Fruit fly (Drosophila melanogaster) whole organism, embryonic: ENCODE data around the gene Mco4.

Source experiments
- Atf-2 ChIP-seq: fragments of 200-800 bp; sonication (Bioruptor generic); optimal IDR thresholded peaks from 2 replicates; lab custom pipeline; 2016; ENCODE audit warnings: missing biosample characterization, missing genetic modification characterization
- Blimp-1 ChIP-seq: fragments of 200-800 bp; sonication (Bioruptor generic); optimal IDR thresholded peaks from 3 replicates; lab custom pipeline; 2018; ENCODE audit warnings: missing biosample characterization, missing genetic modification characterization, mild to moderate bottlenecking, moderate library complexity, missing genetic modification reagents
- CG10543 ChIP-seq: fragments of 200-800 bp; sonication (Bioruptor generic); optimal IDR thresholded peaks from 3 replicates; lab custom pipeline; 2017; ENCODE audit warnings: missing biosample characterization, mild to moderate bottlenecking, missing genetic modification characterization, moderate library complexity
- CG11695 ChIP-seq: fragments of 200-800 bp; sonication (Bioruptor generic); IDR thresholded peaks from 3 replicates; pipeline ENCODE4 v1.3.6; 2022; ENCODE audit warnings: missing biosample characterization, missing genetic modification characterization
- CG12744 ChIP-seq: fragments of 200-800 bp; sonication (Bioruptor generic); optimal IDR thresholded peaks from 2 replicates; lab custom pipeline; 2016; ENCODE audit warnings: missing biosample characterization, missing genetic modification characterization
- CG12769 ChIP-seq: fragments of 200-800 bp; sonication (Bioruptor generic); optimal IDR thresholded peaks from 2 replicates; lab custom pipeline; 2019; ENCODE audit warnings: missing biosample characterization, mild to moderate bottlenecking, missing genetic modification characterization, moderate library complexity
- CG14860 ChIP-seq: fragments of 200-800 bp; sonication (Bioruptor generic); IDR thresholded peaks from 3 replicates; pipeline ENCODE4 v1.3.6; 2022; ENCODE audit warnings: missing biosample characterization, missing genetic modification characterization; ENCODE audit not compliant: partially characterized antibody
- CG15479 ChIP-seq: fragments of 200-800 bp; sonication (Bioruptor generic); optimal IDR thresholded peaks from 3 replicates; lab custom pipeline; 2019; ENCODE audit warnings: missing biosample characterization, mild to moderate bottlenecking, missing genetic modification characterization, moderate library complexity
- CG16779 ChIP-seq: fragments of 200-800 bp; sonication (Bioruptor generic); IDR thresholded peaks from 2 replicates; pipeline ENCODE4 v1.3.6; 2022; ENCODE audit warnings: missing biosample characterization, missing genetic modification characterization
- CG16813 ChIP-seq: fragments of 200-800 bp; sonication (Bioruptor generic); IDR thresholded peaks from 3 replicates; pipeline ENCODE4 v1.3.6; 2022; ENCODE audit warnings: missing biosample characterization, missing genetic modification characterization; ENCODE audit not compliant: partially characterized antibody
- CG16863 ChIP-seq: fragments of 200-800 bp; sonication (Bioruptor generic); optimal IDR thresholded peaks from 3 replicates; lab custom pipeline; 2016; ENCODE audit warnings: missing biosample characterization, missing genetic modification characterization
- CG17359 ChIP-seq: fragments of 200-800 bp; sonication (Bioruptor generic); optimal IDR thresholded peaks from 3 replicates; lab custom pipeline; 2018; ENCODE audit warnings: missing biosample characterization, mild to moderate bottlenecking, missing genetic modification characterization, moderate library complexity
- CG17802 ChIP-seq: fragments of 200-800 bp; sonication (Bioruptor generic); optimal IDR thresholded peaks from 2 replicates; lab custom pipeline; 2018; ENCODE audit warnings: missing biosample characterization, mild to moderate bottlenecking, missing genetic modification characterization, moderate library complexity
- CG2199 ChIP-seq: fragments of 200-800 bp; sonication (Bioruptor generic); IDR thresholded peaks from 3 replicates; pipeline ENCODE4 v1.3.6; 2022; ENCODE audit warnings: missing biosample characterization, missing genetic modification characterization
- CG3407 ChIP-seq: fragments of 200-800 bp; sonication (Bioruptor generic); optimal IDR thresholded peaks from 2 replicates; lab custom pipeline; 2018; ENCODE audit warnings: missing biosample characterization, mild to moderate bottlenecking, missing genetic modification characterization
- CG34376 ChIP-seq: fragments of 200-800 bp; sonication (Bioruptor generic); optimal IDR thresholded peaks from 2 replicates; lab custom pipeline; 2018; ENCODE audit warnings: missing biosample characterization, mild to moderate bottlenecking, missing genetic modification characterization
- CG3995 ChIP-seq: fragments of 200-800 bp; sonication (Bioruptor generic); optimal IDR thresholded peaks from 3 replicates; lab custom pipeline; 2016; ENCODE audit warnings: missing biosample characterization, missing genetic modification characterization
- CG4282 ChIP-seq: fragments of 200-800 bp; sonication (Bioruptor generic); optimal IDR thresholded peaks from 2 replicates; lab custom pipeline; 2016; ENCODE audit warnings: missing biosample characterization, missing genetic modification characterization
- CG4328 ChIP-seq: fragments of 200-800 bp; sonication (Bioruptor generic); optimal IDR thresholded peaks from 3 replicates; lab custom pipeline; 2017; ENCODE audit warnings: missing biosample characterization, missing genetic modification reagents, missing genetic modification characterization
- CG4360 ChIP-seq: fragments of 200-800 bp; sonication (Bioruptor generic); IDR thresholded peaks from 2 replicates; pipeline ENCODE4 v1.3.6; 2022; ENCODE audit warnings: missing biosample characterization, missing genetic modification characterization
- CG4707 ChIP-seq: fragments of 200-800 bp; sonication (Bioruptor generic); optimal IDR thresholded peaks from 2 replicates; lab custom pipeline; 2018; ENCODE audit warnings: missing biosample characterization, mild to moderate bottlenecking, missing genetic modification characterization, moderate library complexity
- CG5245 ChIP-seq: fragments of 200-800 bp; sonication (Bioruptor generic); optimal IDR thresholded peaks from 3 replicates; lab custom pipeline; 2016; ENCODE audit warnings: missing biosample characterization, missing genetic modification characterization
- CG6813 ChIP-seq: fragments of 200-800 bp; sonication (Bioruptor generic); optimal IDR thresholded peaks from 2 replicates; lab custom pipeline; 2017; ENCODE audit warnings: missing biosample characterization, missing genetic modification characterization, mild to moderate bottlenecking, moderate library complexity, missing genetic modification reagents
- CG8765 ChIP-seq: fragments of 200-800 bp; sonication (Bioruptor generic); IDR thresholded peaks from 2 replicates; pipeline ENCODE4 v1.3.6; 2022; ENCODE audit warnings: missing biosample characterization, missing genetic modification characterization
- CG9437 ChIP-seq: fragments of 200-800 bp; sonication (Bioruptor generic); optimal IDR thresholded peaks from 2 replicates; lab custom pipeline; 2018; ENCODE audit warnings: missing biosample characterization, mild to moderate bottlenecking, missing genetic modification characterization
- Dek ChIP-seq: fragments of 200-800 bp; sonication (Bioruptor generic); optimal IDR thresholded peaks from 3 replicates; lab custom pipeline; 2019; ENCODE audit warnings: missing biosample characterization, mild to moderate bottlenecking, missing genetic modification characterization, moderate library complexity
- Dfd ChIP-seq, 2 experiments: fragments of >200 bp; optimal IDR thresholded peaks; 2 replicates each; lab custom pipeline; 2017; ENCODE audit warnings: missing biosample characterization in 2 of 2, missing genetic modification characterization in 2 of 2
- Doc3 ChIP-seq: fragments of 200-800 bp; sonication (Bioruptor generic); IDR thresholded peaks from 3 replicates; pipeline ENCODE4 v1.3.6; 2022; ENCODE audit warnings: missing biosample characterization, missing genetic modification characterization; ENCODE audit not compliant: partially characterized antibody
- Ets65A ChIP-seq: fragments of 200-800 bp; sonication (Bioruptor generic); peaks from one replicate; lab custom pipeline; 2016; ENCODE audit warnings: missing biosample characterization, missing genetic modification characterization
- GATAe ChIP-seq: fragments of 200-800 bp; sonication (Bioruptor generic); conservative IDR thresholded peaks from 2 replicates; pipeline ENCODE4 v1.3.6; 2022; ENCODE audit warnings: missing biosample characterization, missing genetic modification characterization
- HmgZ ChIP-seq: fragments of 200-800 bp; sonication (Bioruptor generic); optimal IDR thresholded peaks from 2 replicates; lab custom pipeline; 2018; ENCODE audit warnings: missing biosample characterization, mild to moderate bottlenecking, missing genetic modification characterization
- PHDP ChIP-seq: fragments of 200-800 bp; sonication (Bioruptor generic); optimal IDR thresholded peaks from 3 replicates; lab custom pipeline; 2018; ENCODE audit warnings: missing biosample characterization, mild to moderate bottlenecking, missing genetic modification characterization, moderate library complexity
- Ravus ChIP-seq: fragments of 200-800 bp; sonication (Bioruptor generic); IDR thresholded peaks from 2 replicates; pipeline ENCODE4 v1.3.6; 2022; ENCODE audit warnings: missing biosample characterization, missing genetic modification characterization
- Ssrp ChIP-seq: fragments of 200-800 bp; sonication (Bioruptor generic); optimal IDR thresholded peaks from 2 replicates; lab custom pipeline; 2018; ENCODE audit warnings: missing biosample characterization, mild to moderate bottlenecking, missing genetic modification characterization, moderate library complexity
- Taf1 ChIP-seq: fragments of 200-800 bp; sonication (Bioruptor generic); IDR thresholded peaks from 2 replicates; pipeline ENCODE4 v1.3.6; 2022; ENCODE audit warnings: missing biosample characterization, missing genetic modification characterization
- Tbp ChIP-seq: fragments of >200 bp; optimal IDR thresholded peaks from 2 replicates; lab custom pipeline; 2018; ENCODE audit warnings: missing biosample characterization, missing genetic modification characterization
- amos ChIP-seq: fragments of 200-800 bp; sonication (Bioruptor generic); IDR thresholded peaks from 2 replicates; pipeline ENCODE4 v1.3.6; 2022; ENCODE audit warnings: missing biosample characterization, missing genetic modification characterization; ENCODE audit not compliant: partially characterized antibody
- az2 ChIP-seq: fragments of 200-800 bp; sonication (Bioruptor generic); optimal IDR thresholded peaks from 3 replicates; lab custom pipeline; 2016; ENCODE audit warnings: missing biosample characterization, missing genetic modification characterization
- cg ChIP-seq: fragments of 200-800 bp; sonication (Bioruptor generic); optimal IDR thresholded peaks from 3 replicates; lab custom pipeline; 2019; ENCODE audit warnings: missing biosample characterization, mild to moderate bottlenecking, missing genetic modification characterization, moderate library complexity
- dmrt99B ChIP-seq: fragments of 200-800 bp; sonication (Bioruptor generic); optimal IDR thresholded peaks from 2 replicates; lab custom pipeline; 2018; ENCODE audit warnings: missing biosample characterization, mild to moderate bottlenecking, missing genetic modification characterization, moderate library complexity
- exex ChIP-seq: fragments of 200-800 bp; sonication (Bioruptor generic); optimal IDR thresholded peaks from 4 replicates; lab custom pipeline; 2018; ENCODE audit warnings: missing biosample characterization, mild to moderate bottlenecking, missing genetic modification characterization, moderate library complexity
- ftz-f1 ChIP-seq: fragments of 200-800 bp; sonication (Bioruptor generic); optimal IDR thresholded peaks from 2 replicates; lab custom pipeline; 2016; ENCODE audit warnings: missing biosample characterization, missing genetic modification characterization
- grn ChIP-seq: fragments of 200-800 bp; sonication (Bioruptor generic); optimal IDR thresholded peaks from 3 replicates; lab custom pipeline; 2017; ENCODE audit warnings: missing biosample characterization, missing genetic modification characterization
- lilli ChIP-seq: fragments of 200-800 bp; sonication (Bioruptor generic); optimal IDR thresholded peaks from 3 replicates; lab custom pipeline; 2016; ENCODE audit warnings: missing biosample characterization, missing genetic modification characterization
- mirr ChIP-seq: fragments of 200-800 bp; sonication (Bioruptor generic); optimal IDR thresholded peaks from 3 replicates; lab custom pipeline; 2018; ENCODE audit warnings: missing biosample characterization, mild to moderate bottlenecking, missing genetic modification characterization
- p53 ChIP-seq: fragments of 200-800 bp; sonication (Bioruptor generic); optimal IDR thresholded peaks from 2 replicates; lab custom pipeline; 2016; ENCODE audit warnings: missing biosample characterization, missing genetic modification characterization
- sens ChIP-seq: fragments of 200-800 bp; sonication (Bioruptor generic); peaks from one replicate; lab custom pipeline; 2016; ENCODE audit warnings: missing biosample characterization, missing genetic modification characterization
- sug ChIP-seq: fragments of 200-800 bp; optimal IDR thresholded peaks from 2 replicates; lab custom pipeline; 2019; ENCODE audit warnings: missing biosample characterization, mild to moderate bottlenecking, missing genetic modification characterization, moderate library complexity
- z ChIP-seq: fragments of 200-800 bp; sonication (Bioruptor generic); IDR thresholded peaks from 3 replicates; pipeline ENCODE4 v1.3.6; 2022; ENCODE audit warnings: missing biosample characterization, missing genetic modification characterization

Mco4 gene

DNA sequence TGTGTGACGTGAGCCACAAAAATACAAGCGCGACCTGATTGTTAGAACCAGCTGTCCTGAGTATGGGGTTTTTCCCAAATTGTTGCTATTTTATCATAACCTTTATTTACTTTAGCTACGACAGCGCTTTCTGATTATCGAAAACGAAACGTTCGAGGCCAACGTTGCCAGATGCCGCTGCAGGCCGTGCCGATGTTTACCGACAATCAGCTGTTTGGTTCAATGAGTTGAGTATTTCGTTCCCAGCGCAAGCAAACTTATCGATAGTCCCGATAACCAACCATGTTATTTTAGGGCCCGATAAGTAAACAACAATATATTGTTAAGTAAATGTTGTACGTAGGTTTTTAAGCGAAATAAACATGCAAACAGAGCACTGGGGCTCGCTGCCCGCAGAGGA, 5.8 kb downstream of the Mco4 start, which contains the start of the genes CG15814 and Spt7 (continued):
- TF ChIP-seq CG14860 (peak; percentile 77), Ssrp (tag; lab: Kevin White, UChicago) (no peak)

dm6 chrX:17845820-17846379, 10.0 kb downstream of the Mco4 start:
- TF ChIP-seq cg (GFP tag; lab: Kevin White, UChicago) (peak; percentile 19), PHDP (peak; percentile 12), CG6813 (peak; percentile 28), sens (peak; percentile 16), exex (peak; percentile 60), GATAe (peak; percentile 29; the same call in 1 of the 2 replicates), CG17802 (tag; lab: Kevin White, UChicago) (no peak), CG17359 (no peak), HmgZ (tag; lab: Kevin White, UChicago) (peak; percentile 17), z (GFP tag; lab: Robert Waterston, UW) (no peak), CG10543 (peak; percentile 4), grn (GFP tag; lab: Kevin White, UChicago) (peak; percentile 44), Blimp-1 (no peak), sug (tag; lab: Kevin White, UChicago) (peak; percentile 78), Taf1 (no peak), CG16813 (GFP tag; lab: Robert Waterston, UW) (no peak), CG15479 (GFP tag; lab: Kevin White, UChicago) (peak; percentile 55), CG3407 (GFP tag; lab: Kevin White, UChicago) (no peak), CG12744 (no peak), CG34376 (peak; percentile 86), ftz-f1 (peak; percentile 37), mirr (peak; percentile 31), CG3995 (GFP tag; lab: Kevin White, UChicago) (peak; percentile 1)

- TF ChIP-seq CG16779 (GFP tag; lab: Robert Waterston, UW) = peak; percentile 86
- TF ChIP-seq CG2199 (GFP tag; lab: Robert Waterston, UW) = peak; percentile 79; the same call in 1 of the 3 replicates
- TF ChIP-seq Doc3 = no peak
- TF ChIP-seq Dfd (GFP tag; optimal IDR thresholded peaks at IDR 0.05; lab: Kevin White, UChicago) = no peak
- TF ChIP-seq CG4707 = peak; percentile 15
- peak; percentile 17; the same call in 1 of the 2 replicates for TF ChIP-seq amos
- TF ChIP-seq CG9437 (GFP tag; lab: Kevin White, UChicago) = peak; percentile 77
- peak; percentile 90 for TF ChIP-seq PHDP
- TF ChIP-seq CG11695 (GFP tag; lab: Robert Waterston, UW) = peak; percentile 94
- peak; percentile 96 for TF ChIP-seq Ets65A (GFP tag; lab: Kevin White, UChicago)
- peak; percentile 20 for TF ChIP-seq Atf-2 (GFP tag; lab: Kevin White, UChicago)
- peak; percentile 88 for TF ChIP-seq CG8765
- TF ChIP-seq Ssrp (tag; lab: Kevin White, UChicago) = peak; percentile 89
- TF ChIP-seq CG16863 = no peak
- TF ChIP-seq lilli (GFP tag; lab: Kevin White, UChicago) = peak; percentile 87
- no peak for TF ChIP-seq CG12769 (tag; lab: Kevin White, UChicago)
- TF ChIP-seq CG4282 (GFP tag; lab: Kevin White, UChicago) = no peak
- no peak for TF ChIP-seq Tbp
- no peak for TF ChIP-seq p53 (GFP tag; lab: Kevin White, UChicago)
- TF ChIP-seq CG5245 = peak; percentile 76
- peak; percentile 76 for TF ChIP-seq CG4360 (GFP tag; lab: Robert Waterston, UW)
- TF ChIP-seq CG4328 (GFP tag; lab: Kevin White, UChicago) = peak; percentile 85
- TF ChIP-seq Dek (tag; lab: Kevin White, UChicago) = peak; percentile 86
- TF ChIP-seq dmrt99B (tag; lab: Kevin White, UChicago) = peak; percentile 92
- TF ChIP-seq az2 (GFP tag; lab: Kevin White, UChicago) = peak; percentile 90
- peak; percentile 80 for TF ChIP-seq Ravus (GFP tag; lab: Robert Waterston, UW)
Measured at dm6 chrX:17844623-17845022, 11.3 kb downstream of the Mco4 start, which contains the start of the genes CG8142 and Ucp4A. Gene CG8142, minus strand, starts transcription at chrX:17844704. Gene Ucp4A, plus strand, starts transcription at chrX:17844949.
